Fruit fly (Drosophila melanogaster): ENCODE data around the gene Smr.
A peak's percentile ranks its signal among the peaks of the same experiment; 100 is the strongest.

Smr gene

dm6 chrX:12666471-12666884 lies 75.9 kb downstream of the Smr start (continued):
- TF ChIP-seq CG8359 (GFP tag; optimal IDR thresholded peaks at IDR 0.05; ENCODE audit: borderline replicate concordance), result peak; percentile 80
- peak; percentile 92 for TF ChIP-seq lbe (GFP tag; optimal IDR thresholded peaks at IDR 0.05)
- TF ChIP-seq Drgx (GFP tag; IDR thresholded peaks at IDR 0.05), result peak; percentile 76
- TF ChIP-seq CG32767 (GFP tag; IDR thresholded peaks at IDR 0.05), result peak; percentile 93
- peak; percentile 81 for TF ChIP-seq CG4854 (GFP tag; optimal IDR thresholded peaks at IDR 0.05)
- peak; percentile 88 for TF ChIP-seq Nf-YB (GFP tag; optimal IDR thresholded peaks at IDR 0.05)
- TF ChIP-seq CG7271 (tag; optimal IDR thresholded peaks at IDR 0.05), result peak; percentile 91
- TF ChIP-seq HmgZ (tag; optimal IDR thresholded peaks at IDR 0.05), result peak; percentile 92
- peak; percentile 82 for TF ChIP-seq CG12219 (GFP tag; optimal IDR thresholded peaks at IDR 0.05)
- TF ChIP-seq Elba2 (GFP tag; optimal IDR thresholded peaks at IDR 0.05), result peak; percentile 80
- peak; percentile 95 for TF ChIP-seq croc (GFP tag; conservative IDR thresholded peaks at IDR 0.05)
- TF ChIP-seq Pdp1 (GFP tag; optimal IDR thresholded peaks at IDR 0.05), result peak; percentile 46 to 70
- peak; percentile 11 for TF ChIP-seq p53 (GFP tag; optimal IDR thresholded peaks at IDR 0.05)
- TF ChIP-seq CG10147 (GFP tag; optimal IDR thresholded peaks at IDR 0.05), result peak; percentile 93
- TF ChIP-seq Sin3A (optimal IDR thresholded peaks at IDR 0.05), result no peak
- peak; percentile 43 for TF ChIP-seq en (GFP tag; optimal IDR thresholded peaks at IDR 0.05)
- peak; percentile 49 for TF ChIP-seq btn (GFP tag; optimal IDR thresholded peaks at IDR 0.05)
- TF ChIP-seq cas (GFP tag; IDR thresholded peaks at IDR 0.05), result peak; percentile 93
- TF ChIP-seq Doc2 (GFP tag; IDR thresholded peaks at IDR 0.05), result no peak
- TF ChIP-seq tgo (GFP tag; IDR thresholded peaks at IDR 0.05), result peak; percentile 97
- peak; percentile 92 for TF ChIP-seq toy (GFP tag; IDR thresholded peaks at IDR 0.05)
- TF ChIP-seq Dp (GFP tag; optimal IDR thresholded peaks at IDR 0.05), result no peak
- peak; percentile 95 for TF ChIP-seq fd3F (GFP tag; optimal IDR thresholded peaks at IDR 0.05)
- TF ChIP-seq Dip2 (GFP tag; IDR thresholded peaks at IDR 0.05), result 0 out of 2 replicates have a peak, but pooled peaks have one; percentile 37
- peak; percentile 94 for TF ChIP-seq CG2120 (GFP tag; optimal IDR thresholded peaks at IDR 0.05)
- TF ChIP-seq Vsx1 (GFP tag; optimal IDR thresholded peaks at IDR 0.05), result peak; percentile 89
- peak; percentile 57 for TF ChIP-seq sima (GFP tag; optimal IDR thresholded peaks at IDR 0.05)
- TF ChIP-seq tio (GFP tag; optimal IDR thresholded peaks at IDR 0.05), result peak; percentile 91
- TF ChIP-seq kah (GFP tag; optimal IDR thresholded peaks at IDR 0.05), result peak; percentile 95
- no peak for TF ChIP-seq eyg (GFP tag; optimal IDR thresholded peaks at IDR 0.05)
- TF ChIP-seq CG14050 (GFP tag; IDR thresholded peaks at IDR 0.05), result peak; percentile 89
- TF ChIP-seq CG5953 (GFP tag; IDR thresholded peaks at IDR 0.05), result peak; percentile 82; the same call in 1 of the 2 replicates
- peak; percentile 86 for TF ChIP-seq stwl (tag; optimal IDR thresholded peaks at IDR 0.05)
- TF ChIP-seq Mad (GFP tag; optimal IDR thresholded peaks at IDR 0.05), result peak; percentile 87
- TF ChIP-seq E2f2 (GFP tag; IDR thresholded peaks at IDR 0.05), result peak; percentile 76
- TF ChIP-seq dpn (GFP tag; optimal IDR thresholded peaks at IDR 0.05), result peak; percentile 85 to 95
- peak; percentile 89 for TF ChIP-seq CG11696 (GFP tag; IDR thresholded peaks at IDR 0.05)
- peak; percentile 91 for TF ChIP-seq cato (GFP tag; optimal IDR thresholded peaks at IDR 0.05; ENCODE audit: borderline replicate concordance)
- peak; percentile 39 for TF ChIP-seq Hey (tag; optimal IDR thresholded peaks at IDR 0.05)
- no peak for TF ChIP-seq Neu2 (GFP tag; optimal IDR thresholded peaks at IDR 0.05; ENCODE audit: borderline replicate concordance)
- peak; percentile 74 for TF ChIP-seq fu2 (GFP tag; optimal IDR thresholded peaks at IDR 0.05)
- no peak for TF ChIP-seq bbx (GFP tag; IDR thresholded peaks at IDR 0.05; ENCODE audit: partially characterized antibody)
- TF ChIP-seq CG10209 (GFP tag; optimal IDR thresholded peaks at IDR 0.05), result peak; percentile 95
- peak; percentile 95 for TF ChIP-seq CG7556 (GFP tag; optimal IDR thresholded peaks at IDR 0.05)
- peak; percentile 96 for TF ChIP-seq Dek (tag; optimal IDR thresholded peaks at IDR 0.05)
- peak; percentile 88 for TF ChIP-seq CG4707 (GFP tag; optimal IDR thresholded peaks at IDR 0.05)
- TF ChIP-seq abd-A (tag; optimal IDR thresholded peaks at IDR 0.05), result peak; percentile 76
- peak; percentile 70; the same call in 3 of the 4 replicates for TF ChIP-seq Gug (GFP tag; IDR thresholded peaks at IDR 0.05)
- peak; percentile 94 for TF ChIP-seq CG3281 (GFP tag; optimal IDR thresholded peaks at IDR 0.05)
- peak; percentile 91 for TF ChIP-seq CG2875 (GFP tag; optimal IDR thresholded peaks at IDR 0.05)
- TF ChIP-seq pros (GFP tag; optimal IDR thresholded peaks at IDR 0.05), result peak; percentile 91
